Fruit fly (Drosophila melanogaster) whole organism, embryonic: Measurements from ENCODE around the gene CG6659.
A peak's percentile ranks its signal among the peaks of the same experiment; 100 is the strongest.

Experiments
- Awh ChIP-seq: fragments of 200-800 bp; sonication (Bioruptor generic); IDR thresholded peaks from 2 replicates; pipeline ENCODE4, ENCODE4 v1.3.6; 2022; ENCODE audit warnings: missing biosample characterization, missing genetic modification characterization
- Bgb ChIP-seq: fragments of 200-800 bp; sonication (Bioruptor generic); IDR thresholded peaks from 2 replicates; pipeline ENCODE4 v1.3.6; 2022; ENCODE audit warnings: missing biosample characterization, missing genetic modification characterization; ENCODE audit not compliant: partially characterized antibody
- Bteb2 ChIP-seq: fragments of 200-800 bp; sonication (Bioruptor generic); optimal IDR thresholded peaks from 2 replicates; lab custom pipeline; 2016; ENCODE audit warnings: missing biosample characterization, missing genetic modification characterization
- CG10147 ChIP-seq: fragments of 200-800 bp; sonication (Bioruptor generic); optimal IDR thresholded peaks from 2 replicates; lab custom pipeline; 2019; ENCODE audit warnings: missing biosample characterization, mild to moderate bottlenecking, missing genetic modification characterization, moderate library complexity
- CG10959 ChIP-seq: fragments of 200-800 bp; sonication (Bioruptor generic); IDR thresholded peaks from 2 replicates; pipeline ENCODE4 v1.3.6; 2022; ENCODE audit warnings: missing biosample characterization, missing genetic modification characterization
- CG12155 ChIP-seq: fragments of 200-800 bp; sonication (Bioruptor generic); optimal IDR thresholded peaks from 3 replicates; lab custom pipeline; 2016; ENCODE audit warnings: missing biosample characterization, missing genetic modification characterization
- CG12391 ChIP-seq: fragments of 200-800 bp; sonication (Bioruptor generic); optimal IDR thresholded peaks from 3 replicates; lab custom pipeline; 2018; ENCODE audit warnings: missing biosample characterization, mild to moderate bottlenecking, missing genetic modification characterization, moderate library complexity
- CG14441 ChIP-seq: fragments of 200-800 bp; sonication (Bioruptor generic); IDR thresholded peaks from 2 replicates; pipeline ENCODE4 v1.3.6; 2022; ENCODE audit warnings: missing biosample characterization, missing genetic modification characterization
- CG14860 ChIP-seq: fragments of 200-800 bp; sonication (Bioruptor generic); IDR thresholded peaks from 3 replicates; pipeline ENCODE4 v1.3.6; 2022; ENCODE audit warnings: missing biosample characterization, missing genetic modification characterization; ENCODE audit not compliant: partially characterized antibody
- CG15479 ChIP-seq: fragments of 200-800 bp; sonication (Bioruptor generic); optimal IDR thresholded peaks from 3 replicates; lab custom pipeline; 2019; ENCODE audit warnings: missing biosample characterization, mild to moderate bottlenecking, missing genetic modification characterization, moderate library complexity
- CG16813 ChIP-seq: fragments of 200-800 bp; sonication (Bioruptor generic); IDR thresholded peaks from 3 replicates; pipeline ENCODE4 v1.3.6; 2022; ENCODE audit warnings: missing biosample characterization, missing genetic modification characterization; ENCODE audit not compliant: partially characterized antibody
- CG17802 ChIP-seq: fragments of 200-800 bp; sonication (Bioruptor generic); optimal IDR thresholded peaks from 2 replicates; lab custom pipeline; 2018; ENCODE audit warnings: missing biosample characterization, mild to moderate bottlenecking, missing genetic modification characterization, moderate library complexity
- CG2120 ChIP-seq: fragments of 200-800 bp; sonication (Bioruptor generic); optimal IDR thresholded peaks from 3 replicates; lab custom pipeline; 2016; ENCODE audit warnings: missing biosample characterization, missing genetic modification characterization
- CG2202 ChIP-seq: fragments of 200-800 bp; sonication (Bioruptor generic); optimal IDR thresholded peaks from 2 replicates; lab custom pipeline; 2018; ENCODE audit warnings: missing biosample characterization, mild to moderate bottlenecking, missing genetic modification characterization
- CG33213 ChIP-seq: fragments of 200-800 bp; sonication (Bioruptor generic); optimal IDR thresholded peaks from 3 replicates; lab custom pipeline; 2016; ENCODE audit warnings: missing biosample characterization, missing genetic modification characterization
- CG42726 ChIP-seq: fragments of 200-800 bp; sonication (Bioruptor generic); IDR thresholded peaks from 2 replicates; pipeline ENCODE4 v1.3.6; 2022; ENCODE audit warnings: missing biosample characterization, missing genetic modification characterization; ENCODE audit not compliant: partially characterized antibody
- CG6272 ChIP-seq: fragments of 200-800 bp; sonication (Bioruptor generic); IDR thresholded peaks from 2 replicates; pipeline ENCODE4 v1.3.6; 2022; ENCODE audit warnings: missing biosample characterization, missing genetic modification characterization
- CG6683 ChIP-seq: fragments of 200-800 bp; sonication (Bioruptor generic); optimal IDR thresholded peaks from 2 replicates; lab custom pipeline; 2017; ENCODE audit warnings: missing biosample characterization, mild to moderate bottlenecking, missing genetic modification characterization, missing genetic modification reagents
- CG6791 ChIP-seq: fragments of 200-800 bp; sonication (Bioruptor generic); IDR thresholded peaks from 3 replicates; pipeline ENCODE4 v1.3.6; 2022; ENCODE audit warnings: missing biosample characterization, missing genetic modification characterization; ENCODE audit not compliant: partially characterized antibody
- CG8290 ChIP-seq, 3 experiments: fragments of 200-800 bp; sonication (Bioruptor generic); optimal IDR thresholded peaks; 2 replicates each; lab custom pipeline; 2016 to 2019; ENCODE audit warnings: missing biosample characterization in 3 of 3, missing genetic modification characterization in 3 of 3, mild to moderate bottlenecking in 2 of 3, moderate library complexity in 1 of 3
- CG9215 ChIP-seq: fragments of 200-800 bp; sonication (Bioruptor generic); IDR thresholded peaks from 2 replicates; pipeline ENCODE4 v1.3.6; 2022; ENCODE audit warnings: missing biosample characterization, missing genetic modification characterization
- CG9797 ChIP-seq: fragments of 200-800 bp; sonication (Bioruptor generic); optimal IDR thresholded peaks from 3 replicates; lab custom pipeline; 2018; ENCODE audit warnings: missing biosample characterization, mild to moderate bottlenecking, missing genetic modification characterization
- Doc2 ChIP-seq: fragments of 200-800 bp; sonication (Bioruptor generic); IDR thresholded peaks from 2 replicates; pipeline ENCODE4 v1.3.6; 2022; ENCODE audit warnings: missing biosample characterization, missing genetic modification characterization
- Elba2 ChIP-seq: fragments of 200-800 bp; sonication (Bioruptor generic); optimal IDR thresholded peaks from 3 replicates; lab custom pipeline; 2016; ENCODE audit warnings: missing biosample characterization, missing genetic modification characterization
- Ets65A ChIP-seq: fragments of 200-800 bp; sonication (Bioruptor generic); peaks from one replicate; lab custom pipeline; 2016; ENCODE audit warnings: missing biosample characterization, missing genetic modification characterization
- HmgD ChIP-seq: fragments of 200-800 bp; sonication (Bioruptor generic); optimal IDR thresholded peaks from 3 replicates; lab custom pipeline; 2016; ENCODE audit warnings: missing biosample characterization, missing genetic modification characterization
- Scr ChIP-seq: fragments of 200-800 bp; sonication (Bioruptor generic); IDR thresholded peaks from 2 replicates; pipeline ENCODE4 v1.3.6; 2022; ENCODE audit warnings: missing biosample characterization, missing genetic modification characterization; ENCODE audit not compliant: partially characterized antibody
- Sry-β ChIP-seq: fragments of 200-800 bp; sonication (Bioruptor generic); optimal IDR thresholded peaks from 2 replicates; lab custom pipeline; 2018; ENCODE audit warnings: missing biosample characterization, mild to moderate bottlenecking, missing genetic modification characterization, moderate library complexity
- ab ChIP-seq: fragments of 200-800 bp; sonication (Bioruptor generic); optimal IDR thresholded peaks from 2 replicates; lab custom pipeline; 2016; ENCODE audit warnings: missing biosample characterization, missing genetic modification characterization
- abd-A ChIP-seq: fragments of 200-800 bp; sonication (Bioruptor generic); optimal IDR thresholded peaks from 3 replicates; lab custom pipeline; 2019; ENCODE audit warnings: missing biosample characterization, mild to moderate bottlenecking, missing genetic modification characterization, moderate library complexity
- al ChIP-seq: fragments of 200-800 bp; sonication (Bioruptor generic); IDR thresholded peaks from 2 replicates; pipeline ENCODE4 v1.3.6; 2022; ENCODE audit warnings: missing biosample characterization, missing genetic modification characterization
- bbx ChIP-seq: fragments of 200-800 bp; sonication (Bioruptor generic); IDR thresholded peaks from 2 replicates; pipeline ENCODE4 v1.3.6; 2022; ENCODE audit warnings: missing biosample characterization, missing genetic modification characterization; ENCODE audit not compliant: partially characterized antibody
- bcd ChIP-seq: fragments of 200-800 bp; sonication (Bioruptor generic); optimal IDR thresholded peaks from 2 replicates; lab custom pipeline; 2017; ENCODE audit warnings: missing biosample characterization, mild to moderate bottlenecking, missing genetic modification characterization
- cato ChIP-seq: fragments of 200-800 bp; sonication (Bioruptor generic); optimal IDR thresholded peaks from 2 replicates; lab custom pipeline; 2016; ENCODE audit warnings: missing biosample characterization, missing genetic modification characterization, borderline replicate concordance
- chinmo ChIP-seq: fragments of 200-800 bp; sonication (Bioruptor generic); IDR thresholded peaks from 4 replicates; pipeline ENCODE4 v1.3.6; 2022; ENCODE audit warnings: missing biosample characterization, missing genetic modification characterization; ENCODE audit not compliant: partially characterized antibody
- dati ChIP-seq: fragments of 200-800 bp; sonication (Bioruptor generic); IDR thresholded peaks from 2 replicates; pipeline ENCODE4 v1.3.6; 2022; ENCODE audit warnings: missing biosample characterization, missing genetic modification characterization
- ftz-f1 ChIP-seq: fragments of 200-800 bp; sonication (Bioruptor generic); optimal IDR thresholded peaks from 2 replicates; lab custom pipeline; 2016; ENCODE audit warnings: missing biosample characterization, missing genetic modification characterization
- gfzf ChIP-seq: fragments of 200-800 bp; sonication (Bioruptor generic); optimal IDR thresholded peaks from 2 replicates; lab custom pipeline; 2016; ENCODE audit warnings: missing biosample characterization, mild to moderate bottlenecking, missing genetic modification characterization, moderate library complexity
- hb ChIP-seq: fragments of 200-800 bp; sonication (Bioruptor generic); IDR thresholded peaks from 3 replicates; pipeline ENCODE4 v1.3.6; 2022; ENCODE audit warnings: missing biosample characterization, missing genetic modification characterization; ENCODE audit not compliant: partially characterized antibody
- insv ChIP-seq, 2 experiments: fragments of 200-800 bp; sonication (Bioruptor generic); optimal IDR thresholded peaks; 3 replicates each; lab custom pipeline; 2016 to 2018; ENCODE audit warnings: missing biosample characterization in 2 of 2, missing genetic modification characterization in 2 of 2
- oc ChIP-seq: fragments of 200-800 bp; sonication (Bioruptor generic); optimal IDR thresholded peaks from 2 replicates; lab custom pipeline; 2018; ENCODE audit warnings: missing biosample characterization, mild to moderate bottlenecking, missing genetic modification characterization, moderate library complexity
- p53 ChIP-seq: fragments of 200-800 bp; sonication (Bioruptor generic); optimal IDR thresholded peaks from 2 replicates; lab custom pipeline; 2016; ENCODE audit warnings: missing biosample characterization, missing genetic modification characterization
- pzg ChIP-seq: fragments of 200-800 bp; sonication (Bioruptor generic); optimal IDR thresholded peaks from 3 replicates; lab custom pipeline; 2018; ENCODE audit warnings: missing biosample characterization, mild to moderate bottlenecking, missing genetic modification characterization, moderate library complexity
- row ChIP-seq: fragments of 200-800 bp; sonication (Bioruptor generic); IDR thresholded peaks from 3 replicates; pipeline ENCODE4 v1.3.6; 2022; ENCODE audit warnings: missing biosample characterization, missing genetic modification characterization
- unc-4 ChIP-seq: fragments of 200-800 bp; sonication (Bioruptor generic); IDR thresholded peaks from 2 replicates; pipeline ENCODE4 v1.3.6; 2022; ENCODE audit warnings: missing biosample characterization, missing genetic modification characterization; ENCODE audit not compliant: partially characterized antibody
- zen2 ChIP-seq: fragments of 200-800 bp; sonication (Bioruptor generic); IDR thresholded peaks from 3 replicates; pipeline ENCODE4 v1.3.6; 2022; ENCODE audit warnings: missing biosample characterization, missing genetic modification characterization; ENCODE audit not compliant: partially characterized antibody
- zf30C ChIP-seq: fragments of 200-800 bp; sonication (Bioruptor generic); optimal IDR thresholded peaks from 3 replicates; lab custom pipeline; 2018; ENCODE audit warnings: missing biosample characterization, mild to moderate bottlenecking, missing genetic modification characterization

The CG6659 gene

DNA sequence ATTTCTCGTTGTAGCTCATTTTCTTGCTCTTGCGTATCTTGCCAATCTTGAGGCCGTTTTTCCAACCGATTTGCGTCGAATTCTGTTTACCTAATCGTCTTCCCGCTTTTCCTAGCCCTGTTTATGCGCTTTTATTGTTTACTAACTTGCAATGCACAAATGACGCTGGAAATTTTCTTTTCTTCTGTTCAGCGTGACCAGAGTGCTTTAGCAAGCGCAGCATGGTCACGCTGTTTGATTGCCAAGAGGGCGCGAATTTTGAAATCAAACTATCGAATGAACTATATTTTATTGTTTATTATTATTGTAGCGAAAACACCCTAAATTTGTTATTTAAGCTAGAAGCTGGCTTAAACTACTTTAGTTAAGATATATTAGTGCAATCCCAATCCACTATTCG is 6.8 kb downstream of the CG6659 start, which contains the start of gene Hou (continued):
- TF ChIP-seq CG9797 (GFP tag; lab: Kevin White, UChicago): peak; percentile 86
- TF ChIP-seq Sry-β (GFP tag; lab: Kevin White, UChicago): no peak
- TF ChIP-seq Ets65A: no peak
- TF ChIP-seq CG14860 (GFP tag; lab: Robert Waterston, UW): no peak
- peak; percentile 26 for TF ChIP-seq Elba2 (GFP tag; lab: Kevin White, UChicago)
- no peak for TF ChIP-seq cato (GFP tag; lab: Kevin White, UChicago)
- no peak for TF ChIP-seq CG33213 (GFP tag; lab: Kevin White, UChicago)
- no peak for TF ChIP-seq p53 (GFP tag; lab: Kevin White, UChicago)
- no peak for TF ChIP-seq HmgD

DNA sequence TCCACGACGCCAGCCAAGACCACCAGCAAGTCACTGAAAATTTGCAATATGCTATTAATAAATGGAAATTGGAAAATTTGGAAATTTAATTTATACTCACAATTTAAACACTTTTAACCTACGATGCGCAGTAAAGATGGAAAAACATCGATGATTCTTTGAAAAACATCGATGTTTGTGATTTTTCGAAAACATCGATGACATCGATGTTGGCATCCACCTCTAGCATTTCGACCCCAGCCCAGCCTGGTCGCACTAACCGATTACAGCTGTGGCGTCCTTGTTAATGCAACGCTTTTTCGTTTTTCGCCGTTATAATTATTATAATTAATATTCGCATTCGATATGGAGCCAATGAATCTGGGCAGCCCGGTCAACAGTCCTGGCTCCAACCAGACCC is 9.1 kb downstream of the CG6659 start, which contains the start of gene Nup35:
Gene Nup35, plus strand, starts transcription at position 222 of the 400 bp plus-strand sequence.
- TF ChIP-seq CG17802 (tag; lab: Kevin White, UChicago) (no peak), zen2 (GFP tag; lab: Robert Waterston, UW) (peak; percentile 46; the same call in 1 of the 3 replicates), CG10147 (no peak), CG2120 (GFP tag; lab: Kevin White, UChicago) (no peak), ftz-f1 (GFP tag; lab: Kevin White, UChicago) (peak; percentile 20), CG42726 (GFP tag; lab: Robert Waterston, UW) (peak; percentile 68; the same call in 1 of the 2 replicates), CG16813 (GFP tag; lab: Robert Waterston, UW) (peak; percentile 78), bcd (GFP tag; lab: Kevin White, UChicago) (no peak), CG9215 (GFP tag; lab: Robert Waterston, UW) (no peak), CG10959 (GFP tag; lab: Robert Waterston, UW) (no peak), al (0 out of 2 replicates have a peak, but pooled peaks have one; percentile 10), CG8290 (GFP tag; optimal IDR thresholded peaks at IDR 0.05; lab: Kevin White, UChicago) (peak; percentile 38), CG8290 (tag; optimal IDR thresholded peaks at IDR 0.05; lab: Kevin White, UChicago) (peak; percentile 62 to 73), gfzf (GFP tag; lab: Kevin White, UChicago) (peak; percentile 60), hb (GFP tag; lab: Robert Waterston, UW) (peak; percentile 74), CG6791 (GFP tag; lab: Robert Waterston, UW) (peak; percentile 82), dati (no peak), chinmo (GFP tag; lab: Robert Waterston, UW) (0 out of 4 replicates have a peak, but pooled peaks have one; percentile 14), CG9797 (GFP tag; lab: Kevin White, UChicago) (peak; percentile 35), row (GFP tag; lab: Robert Waterston, UW) (peak; percentile 59), abd-A (no peak), CG12391 (no peak), insv (GFP tag; optimal IDR thresholded peaks at IDR 0.05; lab: Kevin White, UChicago) (no peak), ab (GFP tag; lab: Kevin White, UChicago) (no peak), CG2202 (tag; lab: Kevin White, UChicago) (no peak), unc-4 (peak; percentile 69), CG12155 (GFP tag; lab: Kevin White, UChicago) (no peak), Scr (GFP tag; lab: Robert Waterston, UW) (peak; percentile 77), Awh (GFP tag; lab: Robert Waterston, UW) (no peak), pzg (GFP tag; lab: Kevin White, UChicago) (peak; percentile 55), Bgb (GFP tag; lab: Robert Waterston, UW) (peak; percentile 77), Bteb2 (GFP tag; lab: Kevin White, UChicago) (no peak), bbx (GFP tag; lab: Robert Waterston, UW) (peak; percentile 75), CG6272 (GFP tag; lab: Robert Waterston, UW) (no peak), CG6683 (GFP tag; lab: Kevin White, UChicago) (no peak), zf30C (GFP tag; lab: Kevin White, UChicago) (no peak), CG15479 (no peak), CG14441 (GFP tag; lab: Robert Waterston, UW) (no peak), Doc2 (GFP tag; lab: Robert Waterston, UW) (no peak), Ets65A (peak; percentile 70), oc (tag; lab: Kevin White, UChicago) (no peak)
